Fruit fly (Drosophila melanogaster) whole organism, prepupa: ENCODE data around the gene wisp.
A peak's percentile ranks its signal among the peaks of the same experiment; 100 is the strongest.

Experiments used
- Blimp-1 ChIP-seq: fragments of 200-800 bp; sonication (Bioruptor generic); optimal IDR thresholded peaks from 3 replicates; lab custom pipeline; 2017; ENCODE audit warnings: missing biosample characterization, missing genetic modification characterization, mild to moderate bottlenecking, moderate library complexity, missing genetic modification reagents
- CG10631 ChIP-seq: fragments of 200-800 bp; sonication (Bioruptor generic); optimal IDR thresholded peaks from 2 replicates; lab custom pipeline; 2016; ENCODE audit warnings: missing biosample characterization, missing genetic modification characterization
- CG10669 ChIP-seq: fragments of 200-800 bp; sonication (Bioruptor generic); optimal IDR thresholded peaks from 3 replicates; lab custom pipeline; 2018; ENCODE audit warnings: missing biosample characterization, mild to moderate bottlenecking, missing genetic modification characterization, moderate library complexity
- CG11902 ChIP-seq: fragments of 200-800 bp; sonication (Bioruptor generic); optimal IDR thresholded peaks from 3 replicates; lab custom pipeline; 2016; ENCODE audit warnings: missing biosample characterization, missing genetic modification characterization
- CG15336 ChIP-seq: fragments of 200-800 bp; sonication (Bioruptor generic); IDR thresholded peaks from 2 replicates; pipeline ENCODE4 v1.3.6; 2022; ENCODE audit warnings: missing biosample characterization, missing genetic modification characterization
- CG1621 ChIP-seq: fragments of 200-800 bp; sonication (Bioruptor generic); optimal IDR thresholded peaks from 3 replicates; lab custom pipeline; 2018; ENCODE audit warnings: missing biosample characterization, mild to moderate bottlenecking, missing genetic modification characterization
- CG16779 ChIP-seq: fragments of 200-800 bp; sonication (Bioruptor generic); optimal IDR thresholded peaks from 3 replicates; lab custom pipeline; 2017; ENCODE audit warnings: missing biosample characterization, mild to moderate bottlenecking, missing genetic modification characterization
- CG3032 ChIP-seq: fragments of 200-800 bp; optimal IDR thresholded peaks from 2 replicates; lab custom pipeline; 2019; ENCODE audit warnings: missing biosample characterization, mild to moderate bottlenecking, missing genetic modification characterization, moderate library complexity
- CG31627 ChIP-seq: fragments of 200-800 bp; sonication (Bioruptor generic); optimal IDR thresholded peaks from 3 replicates; lab custom pipeline; 2016; ENCODE audit warnings: missing biosample characterization, missing genetic modification characterization
- CG32006 ChIP-seq: fragments of 200-800 bp; sonication (Bioruptor generic); optimal IDR thresholded peaks from 3 replicates; lab custom pipeline; 2017; ENCODE audit warnings: missing biosample characterization, mild to moderate bottlenecking, missing genetic modification characterization
- CG34406 ChIP-seq: fragments of 200-800 bp; sonication (Bioruptor generic); optimal IDR thresholded peaks from 3 replicates; lab custom pipeline; 2016; ENCODE audit warnings: missing biosample characterization, missing genetic modification characterization
- CG6163 ChIP-seq: fragments of 200-800 bp; sonication (Bioruptor generic); IDR thresholded peaks from 3 replicates; pipeline ENCODE4 v1.3.6; 2022; ENCODE audit warnings: missing biosample characterization, missing genetic modification characterization
- CG6276 ChIP-seq: fragments of 200-800 bp; sonication (Bioruptor generic); optimal IDR thresholded peaks from 2 replicates; lab custom pipeline; 2017; ENCODE audit warnings: missing biosample characterization, mild to moderate bottlenecking, missing genetic modification characterization
- CG6792 ChIP-seq: fragments of 200-800 bp; sonication (Bioruptor generic); optimal IDR thresholded peaks from 3 replicates; lab custom pipeline; 2016; ENCODE audit warnings: missing biosample characterization, missing genetic modification characterization
- CG6854 ChIP-seq: fragments of 200-800 bp; sonication (Bioruptor generic); optimal IDR thresholded peaks from 2 replicates; lab custom pipeline; 2017; ENCODE audit warnings: missing biosample characterization, mild to moderate bottlenecking, missing genetic modification characterization
- CG7368 ChIP-seq: fragments of 200-800 bp; sonication (Bioruptor generic); optimal IDR thresholded peaks from 3 replicates; lab custom pipeline; 2016; ENCODE audit warnings: missing biosample characterization, missing genetic modification characterization
- CG8632 ChIP-seq: fragments of 200-800 bp; sonication (Bioruptor generic); optimal IDR thresholded peaks from 3 replicates; lab custom pipeline; 2016; ENCODE audit warnings: missing biosample characterization, missing genetic modification characterization
- CG9139 ChIP-seq: fragments of 200-800 bp; sonication (Bioruptor generic); optimal IDR thresholded peaks from 3 replicates; lab custom pipeline; 2017; ENCODE audit warnings: missing biosample characterization, mild to moderate bottlenecking, missing genetic modification characterization
- Eip75B ChIP-seq: fragments of 200-800 bp; sonication (Bioruptor generic); optimal IDR thresholded peaks from 3 replicates; lab custom pipeline; 2016; ENCODE audit warnings: missing biosample characterization, missing genetic modification characterization
- Eip78C ChIP-seq: fragments of 200-800 bp; sonication (Bioruptor generic); peaks from one replicate; lab custom pipeline; 2016; ENCODE audit warnings: missing biosample characterization, missing genetic modification characterization
- Ets21C ChIP-seq: fragments of 200-800 bp; sonication (Bioruptor generic); optimal IDR thresholded peaks from 3 replicates; lab custom pipeline; 2016; ENCODE audit warnings: missing biosample characterization, missing genetic modification characterization
- Ets96B ChIP-seq: fragments of 200-800 bp; optimal IDR thresholded peaks from 2 replicates; lab custom pipeline; 2019; ENCODE audit warnings: missing biosample characterization, mild to moderate bottlenecking, missing genetic modification characterization, moderate library complexity
- Hr39 ChIP-seq: fragments of 200-800 bp; sonication (Bioruptor generic); optimal IDR thresholded peaks from 2 replicates; lab custom pipeline; 2016; ENCODE audit warnings: missing biosample characterization, missing genetic modification characterization
- Hr4 ChIP-seq: fragments of 200-800 bp; sonication (Bioruptor generic); optimal IDR thresholded peaks from 3 replicates; lab custom pipeline; 2016; ENCODE audit warnings: missing biosample characterization, missing genetic modification characterization
- Lpt ChIP-seq: fragments of 200-800 bp; sonication (Bioruptor generic); optimal IDR thresholded peaks from 3 replicates; lab custom pipeline; 2016; ENCODE audit warnings: missing biosample characterization, missing genetic modification characterization
- Met ChIP-seq: fragments of 200-800 bp; sonication (Bioruptor generic); optimal IDR thresholded peaks from 3 replicates; lab custom pipeline; 2016; ENCODE audit warnings: missing biosample characterization, missing genetic modification characterization
- OdsH ChIP-seq: fragments of 200-800 bp; sonication (Bioruptor generic); optimal IDR thresholded peaks from 3 replicates; lab custom pipeline; 2016; ENCODE audit warnings: missing biosample characterization, missing genetic modification characterization
- Sox102F ChIP-seq: fragments of 200-800 bp; sonication (Bioruptor generic); optimal IDR thresholded peaks from 2 replicates; lab custom pipeline; 2016; ENCODE audit warnings: missing biosample characterization, mild to moderate bottlenecking, missing genetic modification characterization
- Sox14 ChIP-seq: fragments of 200-800 bp; sonication (Bioruptor generic); optimal IDR thresholded peaks from 3 replicates; lab custom pipeline; 2016; ENCODE audit warnings: missing biosample characterization, missing genetic modification characterization
- Sox15 ChIP-seq: fragments of 200-800 bp; sonication (Bioruptor generic); optimal IDR thresholded peaks from 3 replicates; lab custom pipeline; 2016; ENCODE audit warnings: missing biosample characterization, missing genetic modification characterization
- achi ChIP-seq: fragments of 200-800 bp; sonication (Bioruptor generic); optimal IDR thresholded peaks from 3 replicates; lab custom pipeline; 2016; ENCODE audit warnings: missing biosample characterization, missing genetic modification characterization
- acj6 ChIP-seq: fragments of 200-800 bp; sonication (Bioruptor generic); optimal IDR thresholded peaks from 3 replicates; lab custom pipeline; 2016; ENCODE audit warnings: missing biosample characterization, missing genetic modification characterization
- cyc ChIP-seq: fragments of 200-800 bp; sonication (Bioruptor generic); optimal IDR thresholded peaks from 3 replicates; lab custom pipeline; 2016; ENCODE audit warnings: missing biosample characterization, missing genetic modification characterization
- esn ChIP-seq: fragments of 200-800 bp; sonication (Bioruptor generic); optimal IDR thresholded peaks from 2 replicates; lab custom pipeline; 2016; ENCODE audit warnings: missing biosample characterization, mild to moderate bottlenecking, missing genetic modification characterization, moderate library complexity
- fd59A ChIP-seq: fragments of 200-800 bp; sonication (Bioruptor generic); optimal IDR thresholded peaks from 2 replicates; lab custom pipeline; 2017; ENCODE audit warnings: missing biosample characterization, mild to moderate bottlenecking, missing genetic modification characterization, missing genetic modification reagents
- fkh ChIP-seq: fragments of 200-800 bp; sonication (Bioruptor generic); optimal IDR thresholded peaks from 3 replicates; lab custom pipeline; 2017; ENCODE audit warnings: missing biosample characterization, mild to moderate bottlenecking, missing genetic modification characterization, moderate library complexity
- lz ChIP-seq: fragments of 200-800 bp; sonication (Bioruptor generic); optimal IDR thresholded peaks from 3 replicates; lab custom pipeline; 2016; ENCODE audit warnings: missing biosample characterization, missing genetic modification characterization
- net ChIP-seq: fragments of 200-800 bp; sonication (Bioruptor generic); optimal IDR thresholded peaks from 3 replicates; lab custom pipeline; 2016; ENCODE audit warnings: missing biosample characterization, missing genetic modification characterization
- pdm3 ChIP-seq: fragments of 200-800 bp; sonication (Bioruptor generic); optimal IDR thresholded peaks from 3 replicates; lab custom pipeline; 2016; ENCODE audit warnings: missing biosample characterization, missing genetic modification characterization
- ss ChIP-seq, 2 experiments: fragments of 200-800 bp; sonication (Bioruptor generic); optimal IDR thresholded peaks; 2 replicates in 1 of 2; 3 replicates in 1 of 2; lab custom pipeline; 2017 to 2018; ENCODE audit warnings: mild to moderate bottlenecking in 2 of 2, missing biosample characterization in 2 of 2, missing genetic modification characterization in 2 of 2, moderate library complexity in 1 of 2
- svp ChIP-seq: fragments of 200-800 bp; sonication (Bioruptor generic); peaks from one replicate; lab custom pipeline; 2016; ENCODE audit warnings: missing biosample characterization, missing genetic modification characterization

Gene wisp

dm6 chrX:11893643-11894042 is at the start of gene wisp:
wisp (plus strand) TSS chrX:11893943.
- TF ChIP-seq Ets96B (tag; lab: Kevin White, UChicago): no peak
- no peak for TF ChIP-seq CG6792 (GFP tag; lab: Kevin White, UChicago)
- no peak for TF ChIP-seq ss (GFP tag; optimal IDR thresholded peaks at IDR 0.05; lab: Kevin White, UChicago)
- no peak for TF ChIP-seq CG6276 (GFP tag; lab: Kevin White, UChicago)
- no peak for TF ChIP-seq Sox102F (GFP tag; lab: Kevin White, UChicago)
- no peak for TF ChIP-seq pdm3
- no peak for TF ChIP-seq Sox14
- TF ChIP-seq cyc: no peak
- no peak for TF ChIP-seq Met
- TF ChIP-seq CG10631 (GFP tag; lab: Kevin White, UChicago): no peak
- TF ChIP-seq CG9139 (GFP tag; lab: Kevin White, UChicago): no peak
- no peak for TF ChIP-seq Lpt (GFP tag; lab: Kevin White, UChicago)

- TF ChIP-seq Hr4 (peak; percentile 4), OdsH (GFP tag; lab: Kevin White, UChicago) (peak; percentile 1), CG6163 (0 out of 3 replicates have a peak, but pooled peaks have one; percentile 24), Eip75B (GFP tag; lab: Kevin White, UChicago) (no peak), Eip78C (GFP tag; lab: Kevin White, UChicago) (peak; percentile 68), CG6854 (GFP tag; lab: Kevin White, UChicago) (no peak), CG15336 (GFP tag; lab: Robert Waterston, UW) (peak; percentile 36), achi (GFP tag; lab: Kevin White, UChicago) (no peak)
Measured at dm6 chrX:11846049-11846718, 47.6 kb upstream of the wisp start, which contains the start of gene CG15740. CG15740 (minus strand) TSS chrX:11846099.

dm6 chrX:11848507-11849264 is 45.1 kb upstream of the wisp start:
- peak; percentile 10 for TF ChIP-seq svp (GFP tag; lab: Kevin White, UChicago)
- peak; percentile 7 for TF ChIP-seq CG34406 (GFP tag; lab: Kevin White, UChicago)
- TF ChIP-seq Eip78C (GFP tag; lab: Kevin White, UChicago): peak; percentile 47
- TF ChIP-seq Blimp-1: peak; percentile 6
- no peak for TF ChIP-seq acj6 (GFP tag; lab: Kevin White, UChicago)
- no peak for TF ChIP-seq CG7368 (GFP tag; lab: Kevin White, UChicago)
- no peak for TF ChIP-seq CG1621
- TF ChIP-seq CG11902 (GFP tag; lab: Kevin White, UChicago): no peak
- TF ChIP-seq esn (GFP tag; lab: Kevin White, UChicago): no peak
- TF ChIP-seq CG3032: no peak
- TF ChIP-seq fkh (GFP tag; lab: Kevin White, UChicago): peak; percentile 26
- TF ChIP-seq Ets21C (GFP tag; lab: Kevin White, UChicago): no peak
- TF ChIP-seq CG32006: no peak
- TF ChIP-seq Ets96B (tag; lab: Kevin White, UChicago): no peak
- no peak for TF ChIP-seq Hr4
- no peak for TF ChIP-seq CG6163
- no peak for TF ChIP-seq CG31627 (GFP tag; lab: Kevin White, UChicago)
- TF ChIP-seq, all 60 proteins: peak for 5

- no peak for TF ChIP-seq CG7368 (GFP tag; lab: Kevin White, UChicago)
- no peak for TF ChIP-seq Lpt (GFP tag; lab: Kevin White, UChicago)
- TF ChIP-seq lz: no peak
- TF ChIP-seq acj6 (GFP tag; lab: Kevin White, UChicago): no peak
- no peak for TF ChIP-seq CG8632 (GFP tag; lab: Kevin White, UChicago)
- TF ChIP-seq pdm3: no peak
- TF ChIP-seq CG10669: no peak
- no peak for TF ChIP-seq Hr39 (GFP tag; lab: Kevin White, UChicago)
- TF ChIP-seq CG16779 (tag; lab: Kevin White, UChicago): no peak
- no peak for TF ChIP-seq Sox14
- no peak for TF ChIP-seq CG10631 (GFP tag; lab: Kevin White, UChicago)
- no peak for TF ChIP-seq net
- no peak for TF ChIP-seq CG6163
- no peak for TF ChIP-seq Sox15 (GFP tag; lab: Kevin White, UChicago)
- TF ChIP-seq esn (GFP tag; lab: Kevin White, UChicago): no peak
- TF ChIP-seq Eip75B (GFP tag; lab: Kevin White, UChicago): no peak
- no peak for TF ChIP-seq fd59A (GFP tag; lab: Kevin White, UChicago)
Measured at dm6 chrX:11849267-11849666, 44.5 kb upstream of the wisp start.
